Worm (Caenorhabditis elegans) whole organism, midembryonic: Measurements from ENCODE around the gene mrps-25.

Source experiments
- T22C8.4 ChIP-seq: fragments of 200-800 bp; sonication (Bioruptor generic); IDR thresholded peaks from 2 replicates; pipeline ENCODE4 v1.3.6; 2022; ENCODE audit warnings: missing genetic modification characterization, missing compliant biosample characterization
- cog-1 ChIP-seq: sonication (generic microtip); optimal IDR thresholded peaks from 2 replicates; lab custom pipeline; 2016; ENCODE audit warnings: missing genetic modification characterization, missing compliant biosample characterization
- flt-1 ChIP-seq: fragments of 200-800 bp; sonication (Bioruptor generic); IDR thresholded peaks from 2 replicates; pipeline ENCODE4 v1.3.6; 2022; ENCODE audit warnings: missing genetic modification characterization, missing compliant biosample characterization
- klf-2 ChIP-seq: fragments of 200-800 bp; sonication (Bioruptor generic); conservative IDR thresholded peaks from 2 replicates; pipeline ENCODE4 v1.3.6; 2022; ENCODE audit warnings: missing genetic modification reagents, missing genetic modification characterization, missing compliant biosample characterization
- med-1 ChIP-seq: sonication (generic microtip); optimal IDR thresholded peaks from 2 replicates; lab custom pipeline; 2017; ENCODE audit warnings: missing genetic modification characterization, mild to moderate bottlenecking, missing compliant biosample characterization, antibody characterized with exemption, missing genetic modification reagents; ENCODE audit not compliant: insufficient read depth
- ref-1 ChIP-seq: fragments of 200-800 bp; sonication (Bioruptor generic); conservative IDR thresholded peaks from 2 replicates; pipeline ENCODE4 v1.3.6; 2022; ENCODE audit warnings: missing genetic modification reagents, missing genetic modification characterization, missing compliant biosample characterization
- tab-1 ChIP-seq: fragments of 200-800 bp; sonication (Bioruptor generic); IDR thresholded peaks from 2 replicates; pipeline ENCODE4 v1.3.6; 2022; ENCODE audit warnings: missing genetic modification characterization, missing compliant biosample characterization
- ztf-23 ChIP-seq: fragments of 200-800 bp; sonication (Bioruptor generic); IDR thresholded peaks from 2 replicates; pipeline ENCODE4 v1.3.6; 2022; ENCODE audit warnings: missing genetic modification reagents, missing genetic modification characterization, missing compliant biosample characterization
- ztf-29 ChIP-seq: fragments of 200-800 bp; sonication (Bioruptor generic); IDR thresholded peaks from 2 replicates; pipeline ENCODE4 v1.3.6; 2022; ENCODE audit warnings: missing genetic modification reagents, missing genetic modification characterization, missing compliant biosample characterization

Gene mrps-25

DNA sequence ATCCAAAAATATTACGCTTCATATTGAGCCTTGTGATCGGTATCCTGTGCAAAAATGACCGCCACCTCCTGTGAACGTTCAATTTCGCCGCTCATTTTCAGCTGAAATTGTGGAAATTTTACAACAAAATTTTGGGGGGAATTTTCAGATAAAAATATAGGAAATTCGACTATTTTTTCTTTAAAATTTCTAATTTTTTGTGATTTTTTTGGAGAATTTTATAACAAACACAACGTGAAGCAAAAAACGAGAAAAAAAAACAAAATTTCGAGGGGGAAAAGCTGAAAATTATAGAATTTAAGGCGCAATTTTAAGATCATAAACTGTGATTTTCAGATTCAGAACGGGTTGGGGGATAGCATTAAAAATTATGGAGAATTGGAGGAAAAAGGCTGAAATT is 30.2 kb downstream of the mrps-25 start, which contains the start of gene csn-4:
csn-4 (minus strand) TSS at position 101 of the 400 bp plus-strand sequence.
- no peak for TF ChIP-seq klf-2 (GFP tag; lab: Robert Waterston, UW)
- TF ChIP-seq tab-1 (GFP tag; lab: Robert Waterston, UW), result no peak
- TF ChIP-seq T22C8.4 (GFP tag; lab: Robert Waterston, UW), result no peak
- TF ChIP-seq cog-1 (tag; lab: Kevin White, UChicago), result no peak

DNA sequence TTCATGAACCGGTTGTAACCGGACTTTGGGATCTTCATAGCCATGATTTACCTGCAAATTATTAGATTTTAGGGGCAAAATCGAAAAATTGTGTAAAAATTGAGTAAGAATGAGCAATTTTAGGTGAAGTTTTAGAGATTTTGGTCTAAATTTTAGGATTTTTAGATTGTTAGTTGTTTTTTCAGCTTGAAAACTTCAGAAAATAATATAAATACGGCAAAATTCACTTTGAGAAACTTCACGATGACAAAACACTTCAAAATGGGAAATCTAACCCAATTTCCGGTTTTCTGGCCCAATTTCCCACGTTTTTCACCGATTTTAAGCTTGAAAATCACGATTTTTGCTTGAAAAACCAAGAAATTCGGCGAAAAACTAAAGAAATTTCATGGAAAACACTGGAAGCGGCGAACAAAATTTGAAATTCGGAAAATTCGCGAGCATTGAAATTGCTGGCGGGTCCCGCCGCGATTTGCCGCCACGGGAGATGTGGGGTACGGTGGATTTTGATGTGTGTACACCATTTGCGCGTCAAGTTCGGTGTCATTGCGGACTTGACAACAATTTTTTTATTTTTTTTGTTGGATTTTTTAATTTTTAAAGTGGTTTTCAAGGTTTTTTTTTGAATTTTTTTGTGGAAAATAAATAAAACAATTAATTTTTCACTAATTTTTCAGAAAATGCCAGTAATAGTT is 37.3 kb downstream of the mrps-25 start, which contains the start of the genes cct-8 and Y55F3AR.2:
cct-8 (minus strand) TSS at position 51 of the 695 bp plus-strand sequence.
Y55F3AR.2 (plus strand) TSS at position 672 of the 695 bp plus-strand sequence.
- TF ChIP-seq med-1 (GFP tag; lab: Kevin White, UChicago) (no peak), tab-1 (GFP tag; lab: Robert Waterston, UW) (no peak), cog-1 (tag; lab: Kevin White, UChicago) (peak; percentile 88), ztf-23 (GFP tag; lab: Robert Waterston, UW) (peak; percentile 92), ref-1 (GFP tag; lab: Robert Waterston, UW) (no peak), ztf-29 (GFP tag; lab: Robert Waterston, UW) (no peak), klf-2 (GFP tag; lab: Robert Waterston, UW) (peak; percentile 52; the same call in 1 of the 2 replicates), T22C8.4 (GFP tag; lab: Robert Waterston, UW) (peak; percentile 55; the same call in 1 of the 2 replicates), flt-1 (peak; percentile 81)

DNA sequence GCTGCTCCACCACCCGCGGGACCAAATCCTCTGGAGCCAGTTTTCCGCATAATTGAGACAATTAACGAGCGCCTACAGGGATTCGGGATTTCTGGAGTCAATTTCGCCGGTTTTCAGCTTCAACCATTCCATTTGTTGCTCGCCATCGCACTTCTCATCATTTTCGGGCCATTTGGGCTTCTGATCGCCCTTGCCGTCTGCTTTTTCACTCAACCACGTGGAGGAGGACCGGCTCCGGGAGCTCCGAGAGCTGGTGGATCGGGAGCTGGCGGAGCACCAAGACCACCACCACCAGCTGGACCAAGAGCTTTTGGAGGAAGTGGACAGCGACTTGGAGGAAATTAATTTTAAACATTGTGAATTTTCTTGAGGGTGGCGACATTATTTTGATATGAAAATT is 39.5 kb downstream of the mrps-25 start:
- TF ChIP-seq flt-1 (no peak), ztf-29 (GFP tag; lab: Robert Waterston, UW) (no peak), klf-2 (GFP tag; lab: Robert Waterston, UW) (no peak), ref-1 (GFP tag; lab: Robert Waterston, UW) (no peak), med-1 (GFP tag; lab: Kevin White, UChicago) (no peak), T22C8.4 (GFP tag; lab: Robert Waterston, UW) (no peak), ztf-23 (GFP tag; lab: Robert Waterston, UW) (no peak), tab-1 (GFP tag; lab: Robert Waterston, UW) (no peak), cog-1 (tag; lab: Kevin White, UChicago) (no peak)

DNA sequence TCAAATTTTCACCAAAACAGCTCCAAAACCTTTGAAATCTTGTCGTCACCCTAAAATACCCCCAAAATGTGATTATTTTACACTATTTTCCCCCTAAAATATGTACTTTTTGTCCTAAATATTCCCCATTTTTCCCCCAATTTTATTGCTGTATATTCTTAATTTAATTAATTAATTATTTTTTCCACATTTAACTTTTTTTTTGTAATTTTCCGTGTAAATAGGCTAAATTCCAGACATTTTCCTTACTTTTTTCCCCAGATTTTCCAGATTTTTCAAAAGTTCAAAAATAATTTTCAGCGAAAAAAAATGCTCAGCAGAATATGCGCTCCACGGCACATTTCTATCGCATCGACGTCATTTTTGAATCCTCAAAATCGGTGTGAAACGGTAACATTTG is 40.5 kb downstream of the mrps-25 start, which contains the start of gene cox-18:
cox-18 (plus strand) TSS at position 301 of the 400 bp plus-strand sequence.
- TF ChIP-seq ztf-23 (GFP tag; lab: Robert Waterston, UW) (no peak), ref-1 (GFP tag; lab: Robert Waterston, UW) (no peak), cog-1 (tag; lab: Kevin White, UChicago) (no peak), T22C8.4 (GFP tag; lab: Robert Waterston, UW) (no peak), tab-1 (GFP tag; lab: Robert Waterston, UW) (no peak), med-1 (GFP tag; lab: Kevin White, UChicago) (no peak)

DNA sequence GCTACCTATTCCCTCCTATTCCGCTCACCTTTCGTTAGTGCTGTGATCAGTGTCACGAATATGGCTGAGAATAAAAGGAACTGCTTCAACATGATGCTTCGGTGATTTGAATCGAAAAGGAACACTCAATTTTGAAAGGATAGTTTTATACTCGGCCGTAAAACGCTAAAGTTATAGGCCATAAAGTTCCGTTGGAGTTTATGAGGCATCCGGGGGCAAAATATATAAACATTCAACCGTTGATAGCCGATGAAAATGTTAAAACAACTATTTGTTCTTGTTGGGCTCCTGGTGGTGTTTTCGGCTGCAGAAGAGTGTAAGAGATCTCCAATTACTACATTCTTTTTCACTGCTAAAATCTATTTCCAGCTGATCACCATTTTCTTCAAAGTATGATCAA is 47.8 kb downstream of the mrps-25 start, which contains the start of the genes C44B12.9 and C44B12.3:
C44B12.9 (minus strand) TSS at position 101 of the 400 bp plus-strand sequence.
C44B12.3 (plus strand) TSS at position 249 of the 400 bp plus-strand sequence.
- TF ChIP-seq ztf-29 (GFP tag; lab: Robert Waterston, UW) (no peak), ztf-23 (GFP tag; lab: Robert Waterston, UW) (no peak), ref-1 (GFP tag; lab: Robert Waterston, UW) (no peak), med-1 (GFP tag; lab: Kevin White, UChicago) (no peak), T22C8.4 (GFP tag; lab: Robert Waterston, UW) (no peak)

DNA sequence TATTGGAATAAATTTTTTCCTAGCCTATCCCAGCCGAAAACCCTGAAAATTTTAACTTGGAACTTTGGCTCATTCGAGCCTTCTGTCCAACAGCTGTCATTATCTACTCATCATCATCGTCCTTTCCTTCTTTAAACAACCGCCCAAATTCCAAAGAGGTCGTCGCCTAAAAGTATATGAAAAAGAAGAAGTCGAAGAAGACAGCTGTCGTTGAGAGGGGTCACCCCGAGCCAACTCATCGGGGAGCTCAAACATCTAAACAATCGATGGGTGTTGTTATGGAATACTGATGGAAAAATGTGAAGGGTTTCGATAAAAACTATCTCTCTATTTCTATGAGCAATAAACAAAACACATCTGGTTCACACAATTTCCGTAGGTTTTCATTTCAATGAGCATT is 48.4 kb downstream of the mrps-25 start:
- no peak for TF ChIP-seq tab-1 (GFP tag; lab: Robert Waterston, UW)

DNA sequence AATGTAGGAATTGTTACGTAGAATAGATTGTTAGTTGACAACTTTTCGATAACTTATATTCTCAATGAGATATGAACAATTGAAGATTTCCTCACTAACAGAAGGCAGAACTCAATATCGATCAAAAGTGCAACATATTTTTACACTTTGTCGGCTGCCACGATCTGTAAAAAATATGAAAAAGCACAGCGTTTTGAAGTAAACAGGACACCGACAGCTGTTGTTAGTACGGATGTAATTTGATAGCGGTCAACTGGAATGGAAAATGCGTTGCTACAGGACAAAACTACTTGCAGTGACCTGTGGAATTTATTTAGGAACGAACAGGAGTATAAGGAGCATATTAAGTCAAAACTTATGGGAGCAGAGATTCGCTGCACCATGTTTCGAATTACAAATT is 49.3 kb downstream of the mrps-25 start:
- TF ChIP-seq klf-2 (GFP tag; lab: Robert Waterston, UW), result no peak
- no peak for TF ChIP-seq cog-1 (tag; lab: Kevin White, UChicago)
- TF ChIP-seq ztf-29 (GFP tag; lab: Robert Waterston, UW), result no peak

DNA sequence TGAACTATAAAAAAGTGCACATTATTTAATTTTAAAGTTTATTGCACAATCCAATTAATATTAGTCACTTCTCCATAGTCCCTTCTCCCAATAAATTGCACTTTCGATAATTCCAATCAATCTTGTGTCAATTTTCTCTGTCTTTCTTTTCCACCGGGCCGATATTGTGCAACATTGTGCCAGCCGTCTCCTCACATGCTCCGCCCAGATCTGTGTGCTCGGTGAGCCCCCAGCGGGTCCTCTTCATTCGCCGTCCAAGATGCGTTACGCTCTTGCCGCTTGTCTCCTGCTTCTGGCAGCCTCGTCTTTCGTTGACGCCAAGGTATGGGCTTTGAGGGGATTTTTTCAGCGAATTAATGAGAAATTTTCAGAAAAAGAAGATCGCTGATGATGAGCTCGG is 50.5 kb downstream of the mrps-25 start, which contains the start of gene ost-1:
ost-1 (plus strand) TSS at position 207 of the 400 bp plus-strand sequence.
- TF ChIP-seq tab-1 (GFP tag; lab: Robert Waterston, UW), result no peak
- TF ChIP-seq med-1 (GFP tag; lab: Kevin White, UChicago), result no peak
- TF ChIP-seq ztf-29 (GFP tag; lab: Robert Waterston, UW), result no peak
- TF ChIP-seq cog-1 (tag; lab: Kevin White, UChicago), result no peak
- TF ChIP-seq ref-1 (GFP tag; lab: Robert Waterston, UW), result no peak
- TF ChIP-seq ztf-23 (GFP tag; lab: Robert Waterston, UW), result no peak
- no peak for TF ChIP-seq flt-1
- no peak for TF ChIP-seq T22C8.4 (GFP tag; lab: Robert Waterston, UW)
- TF ChIP-seq klf-2 (GFP tag; lab: Robert Waterston, UW), result no peak
